Worm (Caenorhabditis elegans): Measurements from ENCODE around the gene cuc-1.

Gene cuc-1

DNA sequence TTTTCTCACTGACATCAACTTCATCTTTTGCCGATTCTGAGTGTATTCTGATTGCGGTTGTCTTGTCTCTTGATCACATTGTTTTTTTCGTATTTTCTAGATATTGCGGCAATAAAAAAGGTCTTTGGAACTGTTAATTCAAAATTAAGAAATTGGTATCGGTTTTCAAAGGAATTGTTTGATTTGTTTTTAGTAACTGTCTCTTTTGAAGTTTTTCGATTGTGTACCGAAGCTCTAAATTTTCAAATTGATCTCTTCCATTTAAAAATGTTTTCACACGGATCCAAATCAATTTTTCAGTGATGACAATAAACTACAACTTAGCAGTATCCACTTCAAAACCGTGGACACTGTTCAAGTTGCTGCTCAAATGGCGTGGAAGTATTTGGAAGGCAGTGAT is 39.9 kb upstream of the cuc-1 start, which contains the start of gene best-24:
Gene best-24, plus strand, starts transcription at position 301 of the 400 bp plus-strand sequence.
- no peak for TF ChIP-seq hlh-1 (tag; optimal IDR thresholded peaks at IDR 0.05)
- no peak for TF ChIP-seq mab-5 (tag; optimal IDR thresholded peaks at IDR 0.05)
- TF ChIP-seq nhr-12 (tag; optimal IDR thresholded peaks at IDR 0.05): no peak
- TF ChIP-seq sem-2 (GFP tag; optimal IDR thresholded peaks at IDR 0.05): no peak
- no peak for TF ChIP-seq ceh-43 (GFP tag; optimal IDR thresholded peaks at IDR 0.05)

DNA sequence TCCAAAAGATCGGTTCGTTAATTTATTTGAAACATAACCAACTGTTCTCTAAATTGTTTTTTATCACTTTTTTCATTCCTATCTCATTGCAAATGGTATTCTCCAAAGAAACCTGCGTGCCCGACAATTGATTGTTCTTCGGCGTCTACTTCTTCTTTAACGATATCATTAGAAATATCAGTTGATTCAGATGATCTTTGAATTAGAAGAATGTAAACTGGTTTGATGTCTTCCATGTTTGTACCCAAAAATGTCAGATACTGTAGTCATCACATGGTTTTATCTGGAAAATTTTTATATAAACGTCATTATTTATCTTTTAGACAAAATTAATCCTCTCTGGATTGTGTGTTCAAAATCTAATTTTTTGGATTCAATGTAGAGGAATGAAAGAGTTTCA is 36.9 kb upstream of the cuc-1 start:
- TF ChIP-seq zip-8 (tag; optimal IDR thresholded peaks at IDR 0.05) (no peak), ceh-43 (GFP tag; optimal IDR thresholded peaks at IDR 0.05) (no peak), nhr-12 (tag; optimal IDR thresholded peaks at IDR 0.05) (no peak), unc-39 (tag; optimal IDR thresholded peaks at IDR 0.05) (no peak), nhr-237 (tag; optimal IDR thresholded peaks at IDR 0.05) (no peak), ceh-39 (tag; optimal IDR thresholded peaks at IDR 0.05) (no peak), lin-32 (GFP tag; optimal IDR thresholded peaks at IDR 0.05) (no peak), mab-5 (tag; optimal IDR thresholded peaks at IDR 0.05) (no peak), snpc-4 (tag; optimal IDR thresholded peaks at IDR 0.05) (no peak), ham-2 (GFP tag; optimal IDR thresholded peaks at IDR 0.05) (no peak), nhr-2 (tag; optimal IDR thresholded peaks at IDR 0.05) (no peak), nhr-28 (tag; optimal IDR thresholded peaks at IDR 0.05) (no peak), blmp-1 (tag; optimal IDR thresholded peaks at IDR 0.05) (no peak), mep-1 (tag; optimal IDR thresholded peaks at IDR 0.05) (no peak), mls-2 (tag; optimal IDR thresholded peaks at IDR 0.05) (no peak), nhr-76 (tag; optimal IDR thresholded peaks at IDR 0.05) (no peak), hlh-1 (tag; optimal IDR thresholded peaks at IDR 0.05) (no peak), elt-1 (tag; optimal IDR thresholded peaks at IDR 0.05; ENCODE audit: borderline replicate concordance, insufficient read depth) (no peak), lin-13 (tag; optimal IDR thresholded peaks at IDR 0.05) (no peak)

DNA sequence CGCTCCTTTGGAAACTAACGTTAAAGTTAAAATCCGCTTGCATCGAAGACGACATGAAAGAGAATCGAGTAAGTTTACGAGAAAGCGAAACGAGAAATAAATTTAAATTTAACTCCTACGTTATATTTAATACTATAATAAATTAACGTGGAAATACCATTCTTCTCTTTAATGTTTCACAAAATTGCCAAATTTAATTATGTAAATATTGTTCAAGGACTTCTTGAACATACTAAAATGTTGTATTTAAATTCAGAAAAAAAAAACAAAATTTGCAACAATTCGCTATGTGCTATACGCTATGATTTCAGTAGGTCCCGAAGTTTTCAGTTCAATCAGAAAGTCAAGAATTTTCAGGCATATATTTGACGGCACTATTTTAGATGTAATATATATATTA is 36.1 kb upstream of the cuc-1 start, which contains the start of gene ZK688.10:
Gene ZK688.10, minus strand, starts transcription at position 101 of the 400 bp plus-strand sequence.
- no peak for TF ChIP-seq unc-39 (tag; optimal IDR thresholded peaks at IDR 0.05)

DNA sequence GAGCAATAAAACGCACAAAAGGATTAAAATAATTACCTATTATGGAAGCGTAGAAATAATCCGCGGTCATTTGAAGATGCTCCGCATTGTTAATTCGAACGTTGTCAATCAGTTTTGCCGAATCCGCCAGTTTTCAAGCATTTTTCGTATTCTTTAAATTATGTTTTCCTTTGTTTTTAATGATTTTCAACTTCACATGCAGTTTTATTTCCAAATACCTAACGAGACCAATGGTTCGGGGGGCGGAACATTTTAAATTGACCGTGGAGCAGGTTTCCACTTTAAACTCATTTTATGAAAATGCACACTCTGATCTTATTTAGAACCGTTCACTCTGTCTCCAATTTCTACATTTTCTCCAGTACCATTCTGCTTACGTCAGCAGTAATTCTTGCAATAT is 33.9 kb upstream of the cuc-1 start, which contains the start of gene ZK688.4:
Gene ZK688.4, plus strand, starts transcription at position 301 of the 400 bp plus-strand sequence.
- TF ChIP-seq ces-1 (GFP tag; optimal IDR thresholded peaks at IDR 0.05) (no peak), hlh-1 (tag; optimal IDR thresholded peaks at IDR 0.05) (no peak), lsy-2 (tag; optimal IDR thresholded peaks at IDR 0.05) (no peak), flh-1 (GFP tag; optimal IDR thresholded peaks at IDR 0.05) (no peak), lin-32 (GFP tag; optimal IDR thresholded peaks at IDR 0.05) (no peak), ceh-83 (GFP tag; optimal IDR thresholded peaks at IDR 0.05) (no peak), sem-2 (GFP tag; optimal IDR thresholded peaks at IDR 0.05) (no peak), cnd-1 (tag; optimal IDR thresholded peaks at IDR 0.05) (no peak), nhr-28 (tag; optimal IDR thresholded peaks at IDR 0.05) (no peak), zip-8 (tag; optimal IDR thresholded peaks at IDR 0.05) (no peak), blmp-1 (tag; optimal IDR thresholded peaks at IDR 0.05) (no peak), M03D4.4 (tag; optimal IDR thresholded peaks at IDR 0.05) (no peak)

DNA sequence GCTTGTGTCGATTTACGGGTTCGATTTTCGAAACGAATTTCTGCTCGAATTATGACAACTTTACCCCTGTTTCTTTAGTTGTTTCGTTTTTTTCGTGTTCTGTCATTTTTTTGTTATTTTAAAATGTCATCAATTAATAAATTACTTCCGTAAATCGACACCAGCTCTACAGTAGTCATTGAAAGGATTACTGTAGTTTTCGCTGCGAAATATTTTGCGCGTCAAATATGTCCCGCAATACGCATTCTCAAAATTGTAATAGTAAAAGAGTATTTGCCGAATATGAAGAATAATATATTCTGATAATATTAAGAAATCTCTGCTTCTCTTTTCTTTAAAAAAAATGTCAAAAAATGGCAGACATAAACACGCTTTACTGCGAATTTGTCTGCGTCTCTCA is 32.4 kb upstream of the cuc-1 start:
- TF ChIP-seq sptf-1 (tag; optimal IDR thresholded peaks at IDR 0.05) (no peak), tbx-8 (GFP tag; optimal IDR thresholded peaks at IDR 0.05) (no peak), flh-1 (GFP tag; optimal IDR thresholded peaks at IDR 0.05) (no peak), sem-2 (GFP tag; optimal IDR thresholded peaks at IDR 0.05) (no peak), mls-2 (tag; optimal IDR thresholded peaks at IDR 0.05) (no peak), nhr-2 (tag; optimal IDR thresholded peaks at IDR 0.05) (no peak), ztf-11 (tag; optimal IDR thresholded peaks at IDR 0.05) (no peak), blmp-1 (tag; optimal IDR thresholded peaks at IDR 0.05) (no peak), lin-13 (tag; optimal IDR thresholded peaks at IDR 0.05) (no peak), nhr-237 (tag; optimal IDR thresholded peaks at IDR 0.05) (no peak), snpc-4 (tag; optimal IDR thresholded peaks at IDR 0.05) (no peak), elt-3 (tag; optimal IDR thresholded peaks at IDR 0.05) (no peak), ham-2 (GFP tag; optimal IDR thresholded peaks at IDR 0.05) (no peak), zip-8 (tag; optimal IDR thresholded peaks at IDR 0.05) (no peak), nhr-28 (tag; optimal IDR thresholded peaks at IDR 0.05) (no peak), elt-1 (tag; optimal IDR thresholded peaks at IDR 0.05; ENCODE audit: borderline replicate concordance, insufficient read depth) (no peak), drap-1 (GFP tag; optimal IDR thresholded peaks at IDR 0.05) (no peak), mab-5 (tag; optimal IDR thresholded peaks at IDR 0.05) (no peak), M03D4.4 (tag; optimal IDR thresholded peaks at IDR 0.05) (no peak), cnd-1 (tag; optimal IDR thresholded peaks at IDR 0.05) (no peak)

All from whole organism, mixed stage, embryonic.